Worm (Caenorhabditis elegans): ENCODE measurements around the gene sax-1.

sax-1 gene

ce11 chrX:3678507-3679175 is 28.7 kb upstream of the sax-1 start, which contains the start of gene tag-52 (continued):
- TF ChIP-seq pqm-1 (tag; optimal IDR thresholded peaks at IDR 0.05): peak; percentile 9
- TF ChIP-seq ceh-28 (tag; optimal IDR thresholded peaks at IDR 0.05): no peak
- no peak for TF ChIP-seq nhr-237 (tag; optimal IDR thresholded peaks at IDR 0.05)
- TF ChIP-seq mxl-3 (GFP tag; optimal IDR thresholded peaks at IDR 0.05): peak; percentile 74
- peak; percentile 32 for TF ChIP-seq nhr-6 (tag; optimal IDR thresholded peaks at IDR 0.05)
- TF ChIP-seq ZK546.5 (tag; optimal IDR thresholded peaks at IDR 0.05): no peak
- TF ChIP-seq ceh-62 (tag; optimal IDR thresholded peaks at IDR 0.05): no peak
- TF ChIP-seq rbr-2 (tag; optimal IDR thresholded peaks at IDR 0.05): peak; percentile 16
- peak; percentile 83 for TF ChIP-seq hlh-11 (tag; optimal IDR thresholded peaks at IDR 0.05)
- no peak for TF ChIP-seq jun-1 (tag; optimal IDR thresholded peaks at IDR 0.05)
- TF ChIP-seq skn-1 (tag; optimal IDR thresholded peaks at IDR 0.05): no peak
- no peak for TF ChIP-seq fkh-10 (GFP tag; optimal IDR thresholded peaks at IDR 0.05)

- TF ChIP-seq Y5F2A.4 (GFP tag; optimal IDR thresholded peaks at IDR 0.05) (no peak), aha-1 (tag) (peak; percentile 65)
Measured at ce11 chrX:3673584-3674108, 23.7 kb upstream of the sax-1 start, which contains the start of gene ceh-63. Gene ceh-63 (minus strand): TSS chrX:3674058.

ce11 chrX:3671998-3672397 is 22.0 kb upstream of the sax-1 start, which contains the start of gene C02F12.5:
Gene C02F12.5 (minus strand): TSS chrX:3672098.
- TF ChIP-seq nhr-76 (tag; optimal IDR thresholded peaks at IDR 0.05): no peak
- TF ChIP-seq hif-1 (tag; optimal IDR thresholded peaks at IDR 0.05): peak in 1 of 2 experiments; percentile 30

ce11 chrX:3668842-3669241 is 18.9 kb upstream of the sax-1 start, which contains the start of gene snet-1:
Gene snet-1 (minus strand): TSS chrX:3668942.
- no peak for TF ChIP-seq Y75B8A.6 (GFP tag; IDR thresholded peaks at IDR 0.05)
- TF ChIP-seq nhr-76 (tag; optimal IDR thresholded peaks at IDR 0.05): no peak
- no peak for TF ChIP-seq nhr-48 (tag; optimal IDR thresholded peaks at IDR 0.05)
- no peak for TF ChIP-seq daf-16 (GFP tag; optimal IDR thresholded peaks at IDR 0.05)
- TF ChIP-seq daf-16 (tag; optimal IDR thresholded peaks at IDR 0.05): no peak
- no peak for TF ChIP-seq zfp-3 (GFP tag; conservative IDR thresholded peaks at IDR 0.05)
- TF ChIP-seq snpc-4 (tag; optimal IDR thresholded peaks at IDR 0.05): no peak
- no peak for TF ChIP-seq egl-43 (GFP tag; IDR thresholded peaks at IDR 0.05)
- TF ChIP-seq ceh-20 (GFP tag; IDR thresholded peaks at IDR 0.05): no peak
- TF ChIP-seq hmg-1.1 (GFP tag; IDR thresholded peaks at IDR 0.05): no peak
- TF ChIP-seq php-3 (GFP tag; IDR thresholded peaks at IDR 0.05): no peak
- TF ChIP-seq vab-7 (GFP tag; IDR thresholded peaks at IDR 0.05): no peak
- TF ChIP-seq dmd-6 (GFP tag; IDR thresholded peaks at IDR 0.05): no peak
- TF ChIP-seq fos-1 (tag; optimal IDR thresholded peaks at IDR 0.05): no peak

- TF ChIP-seq skn-1 (tag; optimal IDR thresholded peaks at IDR 0.05): no peak
- no peak for TF ChIP-seq attf-4 (tag; optimal IDR thresholded peaks at IDR 0.05)
- no peak for TF ChIP-seq nhr-77 (tag; optimal IDR thresholded peaks at IDR 0.05)
- no peak for TF ChIP-seq lsy-2 (tag; optimal IDR thresholded peaks at IDR 0.05)
- no peak for TF ChIP-seq lir-3 (tag; optimal IDR thresholded peaks at IDR 0.05)
- TF ChIP-seq mdl-1 (tag; optimal IDR thresholded peaks at IDR 0.05): no peak
- TF ChIP-seq F49E8.2 (tag; optimal IDR thresholded peaks at IDR 0.05; ENCODE audit: borderline replicate concordance): no peak
- TF ChIP-seq mxl-2 (GFP tag; conservative IDR thresholded peaks at IDR 0.05): no peak
- TF ChIP-seq ceh-32 (tag; optimal IDR thresholded peaks at IDR 0.05; ENCODE audit: poor library complexity): no peak
Measured at ce11 chrX:3659192-3659591, 9.2 kb upstream of the sax-1 start, which contains the start of gene R11G1.1. Gene R11G1.1 (plus strand): TSS chrX:3659492.

Measured in whole organism, L4 larva.